Worm (Caenorhabditis elegans) whole organism, L2 larva: ENCODE measurements around the gene clec-163.

Experiments used
- egl-27 ChIP-seq: sonication (generic microtip); optimal IDR thresholded peaks from 3 replicates; lab custom pipeline; 2017; ENCODE audit warnings: missing biosample characterization, missing genetic modification reagents, missing genetic modification characterization
- elt-3 ChIP-seq: sonication (generic microtip); optimal IDR thresholded peaks from 2 replicates; lab custom pipeline; 2017; ENCODE audit warnings: missing biosample characterization, missing genetic modification characterization
- nhr-12 ChIP-seq: fragments of 150-350 bp; optimal IDR thresholded peaks from 2 replicates; lab custom pipeline; 2014; ENCODE audit warnings: missing biosample characterization, missing genetic modification characterization
- snpc-4 ChIP-seq: fragments of 150-350 bp; optimal IDR thresholded peaks from 2 replicates; lab custom pipeline; 2014; ENCODE audit warnings: missing biosample characterization, missing genetic modification characterization
- ztf-11 ChIP-seq: sonication (generic microtip); optimal IDR thresholded peaks from 2 replicates; lab custom pipeline; 2017; ENCODE audit warnings: missing biosample characterization, missing genetic modification characterization

ce11 chrIII:10809568-10809967 is 15.4 kb downstream of the clec-163 start:
- TF ChIP-seq egl-27 (tag; lab: Kevin White, UChicago) (no peak), snpc-4 (tag; lab: Kevin White, UChicago) (no peak), nhr-12 (tag; lab: Kevin White, UChicago) (no peak), ztf-11 (no peak), elt-3 (tag; lab: Kevin White, UChicago) (no peak)
